Worm (Caenorhabditis elegans) whole organism, L4 larva: ENCODE measurements around the gene rhr-2.

Experiments used
- D1046.2 ChIP-seq: fragments of 200-800 bp; sonication (Bioruptor generic); IDR thresholded peaks from 2 replicates; pipeline ENCODE4 v1.3.6; 2022; ENCODE audit warnings: missing genetic modification characterization, missing compliant biosample characterization
- F10B5.3 ChIP-seq: sonication (generic microtip); optimal IDR thresholded peaks from 2 replicates; lab custom pipeline; 2016; ENCODE audit warnings: mild to moderate bottlenecking, missing genetic modification characterization, missing compliant biosample characterization
- F26F4.8 ChIP-seq: fragments of 200-800 bp; sonication (Bioruptor generic); conservative IDR thresholded peaks from 2 replicates; pipeline ENCODE4 v1.3.6; 2022; ENCODE audit warnings: missing genetic modification characterization, missing compliant biosample characterization
- F37D6.2 ChIP-seq: sonication (generic microtip); optimal IDR thresholded peaks from 2 replicates; lab custom pipeline; 2016; ENCODE audit warnings: mild to moderate bottlenecking, missing genetic modification characterization, missing compliant biosample characterization
- R02D3.7 ChIP-seq: fragments of 150-350 bp; sonication (generic microtip); optimal IDR thresholded peaks from 3 replicates; lab custom pipeline; 2014; ENCODE audit warnings: missing biosample characterization, missing genetic modification characterization
- T20F7.1 ChIP-seq: fragments of 200-800 bp; sonication (Bioruptor generic); optimal IDR thresholded peaks from 2 replicates; lab custom pipeline; 2018; ENCODE audit warnings: mild to moderate bottlenecking, missing genetic modification characterization, missing compliant biosample characterization
- Y105C5A.15 ChIP-seq: fragments of 200-800 bp; sonication (Bioruptor generic); IDR thresholded peaks from 2 replicates; pipeline ENCODE4 v1.3.6; 2022; ENCODE audit warnings: missing genetic modification characterization, missing compliant biosample characterization
- Y5F2A.4 ChIP-seq: fragments of 200-800 bp; sonication (Bioruptor generic); optimal IDR thresholded peaks from 2 replicates; lab custom pipeline; 2018; ENCODE audit warnings: mild to moderate bottlenecking, missing genetic modification characterization, missing compliant biosample characterization
- Y75B8A.6 ChIP-seq: fragments of 200-800 bp; sonication (Bioruptor generic); IDR thresholded peaks from 2 replicates; pipeline ENCODE4 v1.3.6; 2022; ENCODE audit warnings: missing genetic modification reagents, missing genetic modification characterization, missing compliant biosample characterization
- aha-1 ChIP-seq: fragments of 150-350 bp; peaks from one replicate; lab custom pipeline; 2014; ENCODE audit warnings: missing biosample characterization, missing genetic modification characterization
- arid-1 ChIP-seq: fragments of 200-800 bp; sonication (Bioruptor generic); conservative IDR thresholded peaks from 2 replicates; pipeline ENCODE4 v1.3.6; 2022; ENCODE audit warnings: missing genetic modification reagents, missing genetic modification characterization, missing compliant biosample characterization
- ceh-28 ChIP-seq: fragments of 150-350 bp; optimal IDR thresholded peaks from 2 replicates; lab custom pipeline; 2014; ENCODE audit warnings: missing biosample characterization, missing genetic modification reagents, missing genetic modification characterization
- ceh-44 ChIP-seq: fragments of 200-800 bp; sonication (Bioruptor generic); IDR thresholded peaks from 2 replicates; pipeline ENCODE4 v1.3.6; 2022; ENCODE audit warnings: missing genetic modification reagents, missing genetic modification characterization, missing compliant biosample characterization
- ces-1 ChIP-seq: fragments of 150-350 bp; sonication (generic microtip); optimal IDR thresholded peaks from 4 replicates; lab custom pipeline; 2014; ENCODE audit warnings: missing biosample characterization, missing genetic modification reagents, missing genetic modification characterization
- cey-2 ChIP-seq: sonication (generic microtip); optimal IDR thresholded peaks from 3 replicates; lab custom pipeline; 2017; ENCODE audit warnings: missing genetic modification characterization, mild to moderate bottlenecking, missing compliant biosample characterization, antibody characterized with exemption, borderline replicate concordance; ENCODE audit not compliant: insufficient read depth
- daf-12 ChIP-seq: fragments of 150-350 bp; optimal IDR thresholded peaks from 2 replicates; lab custom pipeline; 2014; ENCODE audit warnings: missing biosample characterization, missing genetic modification reagents, missing genetic modification characterization
- dmd-6 ChIP-seq: fragments of 200-800 bp; sonication (Bioruptor generic); IDR thresholded peaks from 2 replicates; pipeline ENCODE4 v1.3.6; 2022; ENCODE audit warnings: missing genetic modification reagents, missing genetic modification characterization, missing compliant biosample characterization
- dpl-1 ChIP-seq: fragments of 150-350 bp; optimal IDR thresholded peaks from 2 replicates; lab custom pipeline; 2014; ENCODE audit warnings: missing biosample characterization, missing genetic modification reagents, missing genetic modification characterization
- dve-1 ChIP-seq: sonication (generic microtip); optimal IDR thresholded peaks from 2 replicates; lab custom pipeline; 2017; ENCODE audit warnings: antibody characterized with exemption, mild to moderate bottlenecking, missing genetic modification characterization, missing compliant biosample characterization; ENCODE audit not compliant: insufficient read depth
- egl-27 ChIP-seq: sonication (generic microtip); optimal IDR thresholded peaks from 3 replicates; lab custom pipeline; 2017; ENCODE audit warnings: missing biosample characterization, missing genetic modification reagents, missing genetic modification characterization
- egl-43 ChIP-seq: fragments of 200-800 bp; sonication (Bioruptor generic); IDR thresholded peaks from 2 replicates; pipeline ENCODE4 v1.3.6; 2022; ENCODE audit warnings: missing genetic modification reagents, missing genetic modification characterization, missing compliant biosample characterization
- fos-1 ChIP-seq: fragments of 150-350 bp; optimal IDR thresholded peaks from 2 replicates; lab custom pipeline; 2014; ENCODE audit warnings: missing biosample characterization, missing genetic modification characterization
- hlh-30 ChIP-seq: sonication (generic microtip); optimal IDR thresholded peaks from 2 replicates; lab custom pipeline; 2017; ENCODE audit warnings: antibody characterized with exemption, mild to moderate bottlenecking, missing genetic modification characterization, missing compliant biosample characterization; ENCODE audit not compliant: insufficient read depth
- hmg-1.1 ChIP-seq: fragments of 200-800 bp; sonication (Bioruptor generic); IDR thresholded peaks from 2 replicates; pipeline ENCODE4 v1.3.6; 2022; ENCODE audit warnings: missing genetic modification reagents, missing genetic modification characterization, missing compliant biosample characterization
- jun-1 ChIP-seq: fragments of 150-350 bp; optimal IDR thresholded peaks from 2 replicates; lab custom pipeline; 2014; ENCODE audit warnings: missing biosample characterization, missing genetic modification reagents, missing genetic modification characterization
- lin-1 ChIP-seq: fragments of 200-800 bp; sonication (Bioruptor generic); IDR thresholded peaks from 2 replicates; pipeline ENCODE4 v1.3.6; 2022; ENCODE audit warnings: missing genetic modification reagents, missing genetic modification characterization, missing compliant biosample characterization
- lin-29 ChIP-seq: fragments of 200-800 bp; sonication (Bioruptor generic); IDR thresholded peaks from 2 replicates; pipeline ENCODE4 v1.3.6; 2022; ENCODE audit warnings: missing genetic modification reagents, missing genetic modification characterization, missing compliant biosample characterization
- lin-38 ChIP-seq: fragments of 200-800 bp; sonication (Bioruptor generic); IDR thresholded peaks from 2 replicates; pipeline ENCODE4 v1.3.6; 2022; ENCODE audit warnings: missing genetic modification reagents, missing genetic modification characterization, missing compliant biosample characterization
- lsy-2 ChIP-seq, 2 experiments: fragments of 150-350 bp in 1 of 2; sonication (generic microtip) in 1 of 2; optimal IDR thresholded peaks; 2 replicates each; lab custom pipeline; 2014 to 2017; ENCODE audit warnings: missing biosample characterization in 2 of 2, missing genetic modification characterization in 2 of 2
- madf-5 ChIP-seq, 2 experiments: fragments of 200-800 bp; sonication (Bioruptor generic); IDR thresholded peaks; 2 replicates each; pipeline ENCODE4 v1.3.6; 2022; ENCODE audit warnings: missing compliant biosample characterization in 2 of 2, missing genetic modification characterization in 2 of 2
- madf-9 ChIP-seq: fragments of 200-800 bp; sonication (Bioruptor generic); conservative IDR thresholded peaks from 2 replicates; pipeline ENCODE4 v1.3.6; 2022; ENCODE audit warnings: missing genetic modification reagents, missing genetic modification characterization, missing compliant biosample characterization
- mep-1 ChIP-seq: fragments of 150-350 bp; sonication (generic microtip); optimal IDR thresholded peaks from 3 replicates; lab custom pipeline; 2014; ENCODE audit warnings: missing biosample characterization, missing genetic modification characterization
- mxl-2 ChIP-seq: fragments of 200-800 bp; sonication (Bioruptor generic); conservative IDR thresholded peaks from 2 replicates; pipeline ENCODE4 v1.3.6; 2022; ENCODE audit warnings: missing genetic modification reagents, missing genetic modification characterization, missing compliant biosample characterization
- nhr-10 ChIP-seq: fragments of 150-350 bp; optimal IDR thresholded peaks from 2 replicates; lab custom pipeline; 2014; ENCODE audit warnings: missing biosample characterization, missing genetic modification characterization
- nhr-11 ChIP-seq: fragments of 150-350 bp; optimal IDR thresholded peaks from 2 replicates; lab custom pipeline; 2014; ENCODE audit warnings: missing biosample characterization, missing genetic modification characterization
- nhr-28 ChIP-seq: fragments of 150-350 bp; optimal IDR thresholded peaks from 2 replicates; lab custom pipeline; 2014; ENCODE audit warnings: missing biosample characterization, missing genetic modification characterization
- nhr-41 ChIP-seq: fragments of 200-800 bp; sonication (Bioruptor generic); IDR thresholded peaks from 2 replicates; pipeline ENCODE4 v1.3.6; 2022; ENCODE audit warnings: missing genetic modification reagents, missing genetic modification characterization, missing compliant biosample characterization
- nhr-42 ChIP-seq: fragments of 200-800 bp; sonication (Bioruptor generic); IDR thresholded peaks from 2 replicates; pipeline ENCODE4 v1.3.6; 2022; ENCODE audit warnings: missing genetic modification characterization, missing compliant biosample characterization
- nhr-48 ChIP-seq: sonication (generic microtip); optimal IDR thresholded peaks from 2 replicates; lab custom pipeline; 2016; ENCODE audit warnings: mild to moderate bottlenecking, missing genetic modification characterization, missing compliant biosample characterization
- pqm-1 ChIP-seq: sonication (generic microtip); optimal IDR thresholded peaks from 2 replicates; lab custom pipeline; 2017; ENCODE audit warnings: missing biosample characterization, missing genetic modification characterization
- saeg-2 ChIP-seq: fragments of 200-800 bp; sonication (Bioruptor generic); IDR thresholded peaks from 2 replicates; pipeline ENCODE4 v1.3.6; 2022; ENCODE audit warnings: missing genetic modification reagents, missing genetic modification characterization, missing compliant biosample characterization
- sdz-12 ChIP-seq: fragments of 200-800 bp; sonication (Bioruptor generic); optimal IDR thresholded peaks from 2 replicates; lab custom pipeline; 2018; ENCODE audit warnings: mild to moderate bottlenecking, missing genetic modification characterization, missing compliant biosample characterization
- spr-1 ChIP-seq: sonication (generic microtip); optimal IDR thresholded peaks from 2 replicates; lab custom pipeline; 2016; ENCODE audit warnings: mild to moderate bottlenecking, missing genetic modification characterization, missing compliant biosample characterization
- tra-1 ChIP-seq: fragments of 200-800 bp; sonication (Bioruptor generic); IDR thresholded peaks from 2 replicates; pipeline ENCODE4 v1.3.6; 2022; ENCODE audit warnings: missing genetic modification reagents, missing genetic modification characterization, missing compliant biosample characterization
- zfp-3 ChIP-seq: fragments of 200-800 bp; sonication (Bioruptor generic); conservative IDR thresholded peaks from 2 replicates; pipeline ENCODE4 v1.3.6; 2022; ENCODE audit warnings: missing genetic modification reagents, missing genetic modification characterization, missing compliant biosample characterization
- zip-2 ChIP-seq: fragments of 150-350 bp; optimal IDR thresholded peaks from 2 replicates; lab custom pipeline; 2014; ENCODE audit warnings: missing biosample characterization, missing genetic modification characterization
- ztf-7 ChIP-seq: fragments of 150-350 bp; optimal IDR thresholded peaks from 2 replicates; lab custom pipeline; 2014; ENCODE audit warnings: missing biosample characterization, missing genetic modification characterization

rhr-2 gene

ce11 chrV:11764373-11764954 lies 34.5 kb upstream of the rhr-2 start, which contains the start of the genes F55A11.1 and syx-5 (continued):
- TF ChIP-seq nhr-28 (tag; lab: Kevin White, UChicago) (peak; percentile 43), madf-9 (no peak), Y105C5A.15 (GFP tag; lab: Robert Waterston, UW) (no peak), dmd-6 (GFP tag; lab: Robert Waterston, UW) (peak; percentile 78), nhr-41 (no peak), egl-43 (GFP tag; lab: Robert Waterston, UW) (0 out of 2 replicates have a peak, but pooled peaks have one; percentile 48), nhr-48 (tag; lab: Kevin White, UChicago) (peak; percentile 87), dpl-1 (GFP tag; lab: Kevin White, UChicago) (peak; percentile 71), ztf-7 (tag; lab: Kevin White, UChicago) (peak; percentile 83), sdz-12 (GFP tag; lab: Kevin White, UChicago) (no peak), R02D3.7 (tag; lab: Kevin White, UChicago) (peak; percentile 84)
- TF ChIP-seq, all 104 proteins: peak for 52

ce11 chrV:11762863-11763262 lies 32.9 kb upstream of the rhr-2 start, which contains the start of gene T04F3.4:
Gene T04F3.4 (minus strand): TSS chrV:11763049.
- no peak for TF ChIP-seq nhr-42 (GFP tag; lab: Robert Waterston, UW)
- TF ChIP-seq fos-1 (tag; lab: Kevin White, UChicago) = no peak
- TF ChIP-seq nhr-41 = no peak
- TF ChIP-seq lin-1 = no peak
- no peak for TF ChIP-seq F37D6.2
- TF ChIP-seq saeg-2 (GFP tag; lab: Robert Waterston, UW) = no peak
- TF ChIP-seq hmg-1.1 (GFP tag; lab: Robert Waterston, UW) = no peak
- no peak for TF ChIP-seq egl-27
- TF ChIP-seq mep-1 (tag; lab: Kevin White, UChicago) = no peak
- TF ChIP-seq spr-1 (tag; lab: Kevin White, UChicago) = no peak
- TF ChIP-seq sdz-12 (GFP tag; lab: Kevin White, UChicago) = no peak
- no peak for TF ChIP-seq Y105C5A.15 (GFP tag; lab: Robert Waterston, UW)
- TF ChIP-seq ces-1 = no peak
- no peak for TF ChIP-seq cey-2
- peak; percentile 31; the same call in 1 of the 2 replicates for TF ChIP-seq lin-38 (GFP tag; lab: Robert Waterston, UW)
- no peak for TF ChIP-seq jun-1
- TF ChIP-seq arid-1 (GFP tag; lab: Robert Waterston, UW) = no peak
- no peak for TF ChIP-seq Y5F2A.4 (GFP tag; lab: Kevin White, UChicago)
- TF ChIP-seq hlh-30 (tag; lab: Kevin White, UChicago) = no peak
- no peak for TF ChIP-seq nhr-48 (tag; lab: Kevin White, UChicago)
- no peak for TF ChIP-seq nhr-11 (tag; lab: Kevin White, UChicago)
- no peak for TF ChIP-seq F26F4.8 (GFP tag; lab: Robert Waterston, UW)
- TF ChIP-seq Y75B8A.6 (GFP tag; lab: Robert Waterston, UW) = no peak
- TF ChIP-seq ceh-44 (GFP tag; lab: Robert Waterston, UW) = no peak
- TF ChIP-seq mxl-2 (GFP tag; lab: Robert Waterston, UW) = no peak
- TF ChIP-seq egl-43 (GFP tag; lab: Robert Waterston, UW) = no peak
- TF ChIP-seq dve-1 (tag; lab: Kevin White, UChicago) = peak; percentile 23
- TF ChIP-seq aha-1 (tag; lab: Kevin White, UChicago) = no peak
- TF ChIP-seq pqm-1 (tag; lab: Kevin White, UChicago) = peak; percentile 28
- TF ChIP-seq T20F7.1 (GFP tag; lab: Kevin White, UChicago) = peak; percentile 13
- peak in 1 of 2 experiments; percentile 55 for TF ChIP-seq lsy-2 (tag; optimal IDR thresholded peaks at IDR 0.05; lab: Kevin White, UChicago)
- TF ChIP-seq ceh-28 (tag; lab: Kevin White, UChicago) = no peak
- no peak for TF ChIP-seq lin-29 (GFP tag; lab: Robert Waterston, UW)
- no peak for TF ChIP-seq zip-2 (tag; lab: Kevin White, UChicago)
- TF ChIP-seq madf-5 (GFP tag; IDR thresholded peaks at IDR 0.05; lab: Robert Waterston, UW) = no peak
- TF ChIP-seq daf-12 (tag; lab: Kevin White, UChicago) = no peak
- 0 out of 2 replicates have a peak, but pooled peaks have one; percentile 58 for TF ChIP-seq zfp-3
- no peak for TF ChIP-seq F10B5.3 (tag; lab: Kevin White, UChicago)
- TF ChIP-seq D1046.2 (GFP tag; lab: Robert Waterston, UW) = no peak
- TF ChIP-seq tra-1 (GFP tag; lab: Robert Waterston, UW) = no peak
- TF ChIP-seq dmd-6 (GFP tag; lab: Robert Waterston, UW) = no peak
- TF ChIP-seq nhr-10 (tag; lab: Kevin White, UChicago) = no peak
